Fruit fly (Drosophila melanogaster) whole organism, embryonic: ENCODE data around the gene Ugt35D1.

ENCODE experiments used
- Ada2b ChIP-seq: fragments of 200-800 bp; sonication (Bioruptor generic); IDR thresholded peaks from 2 replicates; pipeline ENCODE4 v1.3.6; 2022; ENCODE audit warnings: missing biosample characterization, missing genetic modification characterization
- B-H1 ChIP-seq: fragments of 200-800 bp; sonication (Bioruptor generic); IDR thresholded peaks from 3 replicates; pipeline ENCODE4 v1.3.6; 2022; ENCODE audit warnings: missing biosample characterization, missing genetic modification characterization
- BtbVII ChIP-seq: fragments of 200-800 bp; sonication (Bioruptor generic); optimal IDR thresholded peaks from 3 replicates; lab custom pipeline; 2017; ENCODE audit warnings: missing biosample characterization, mild to moderate bottlenecking, missing genetic modification characterization
- CG11504 ChIP-seq: fragments of 200-800 bp; sonication (Bioruptor generic); optimal IDR thresholded peaks from 3 replicates; lab custom pipeline; 2019; ENCODE audit warnings: missing biosample characterization, mild to moderate bottlenecking, missing genetic modification characterization, moderate library complexity
- CG11695 ChIP-seq: fragments of 200-800 bp; sonication (Bioruptor generic); IDR thresholded peaks from 3 replicates; pipeline ENCODE4 v1.3.6; 2022; ENCODE audit warnings: missing biosample characterization, missing genetic modification characterization
- CG17328 ChIP-seq: fragments of 200-800 bp; sonication (Bioruptor generic); IDR thresholded peaks from 2 replicates; pipeline ENCODE4 v1.3.6; 2022; ENCODE audit warnings: missing biosample characterization, missing genetic modification characterization
- CG17359 ChIP-seq: fragments of 200-800 bp; sonication (Bioruptor generic); optimal IDR thresholded peaks from 3 replicates; lab custom pipeline; 2018; ENCODE audit warnings: missing biosample characterization, mild to moderate bottlenecking, missing genetic modification characterization, moderate library complexity
- CG17361 ChIP-seq: fragments of 200-800 bp; sonication (Bioruptor generic); IDR thresholded peaks from 3 replicates; pipeline ENCODE4 v1.3.6; 2022; ENCODE audit warnings: missing biosample characterization, missing genetic modification characterization
- CG1792 ChIP-seq: fragments of 200-800 bp; sonication (Bioruptor generic); optimal IDR thresholded peaks from 2 replicates; lab custom pipeline; 2016; ENCODE audit warnings: missing biosample characterization, missing genetic modification characterization
- CG2199 ChIP-seq: fragments of 200-800 bp; sonication (Bioruptor generic); IDR thresholded peaks from 3 replicates; pipeline ENCODE4 v1.3.6; 2022; ENCODE audit warnings: missing biosample characterization, missing genetic modification characterization
- CG2712 ChIP-seq: fragments of 200-800 bp; optimal IDR thresholded peaks from 3 replicates; lab custom pipeline; 2019; ENCODE audit warnings: missing biosample characterization, mild to moderate bottlenecking, missing genetic modification characterization, moderate library complexity
- CG2875 ChIP-seq: fragments of 200-800 bp; sonication (Bioruptor generic); optimal IDR thresholded peaks from 2 replicates; lab custom pipeline; 2017; ENCODE audit warnings: missing biosample characterization, mild to moderate bottlenecking, missing genetic modification characterization, missing genetic modification reagents
- CG31388 ChIP-seq: fragments of 200-800 bp; sonication (Bioruptor generic); optimal IDR thresholded peaks from 2 replicates; lab custom pipeline; 2016; ENCODE audit warnings: missing biosample characterization, missing genetic modification characterization
- CG31441 ChIP-seq: fragments of 200-800 bp; sonication (Bioruptor generic); IDR thresholded peaks from 2 replicates; pipeline ENCODE4 v1.3.6; 2022; ENCODE audit warnings: missing biosample characterization, missing genetic modification characterization
- CG32532 ChIP-seq: fragments of 200-800 bp; sonication (Bioruptor generic); IDR thresholded peaks from 2 replicates; pipeline ENCODE4 v1.3.6; 2022; ENCODE audit warnings: missing biosample characterization, missing genetic modification characterization
- CG3281 ChIP-seq: fragments of 200-800 bp; sonication (Bioruptor generic); optimal IDR thresholded peaks from 3 replicates; lab custom pipeline; 2017; ENCODE audit warnings: missing biosample characterization, mild to moderate bottlenecking, missing genetic modification characterization
- CG4360 ChIP-seq: fragments of 200-800 bp; sonication (Bioruptor generic); IDR thresholded peaks from 2 replicates; pipeline ENCODE4 v1.3.6; 2022; ENCODE audit warnings: missing biosample characterization, missing genetic modification characterization
- CG8290 ChIP-seq, 3 experiments: fragments of 200-800 bp; sonication (Bioruptor generic); optimal IDR thresholded peaks; 2 replicates each; lab custom pipeline; 2016 to 2019; ENCODE audit warnings: missing biosample characterization in 3 of 3, missing genetic modification characterization in 3 of 3, mild to moderate bottlenecking in 2 of 3, moderate library complexity in 1 of 3
- CG9727 ChIP-seq: fragments of 200-800 bp; sonication (Bioruptor generic); optimal IDR thresholded peaks from 3 replicates; lab custom pipeline; 2017; ENCODE audit warnings: missing biosample characterization, mild to moderate bottlenecking, missing genetic modification characterization
- CG9932 ChIP-seq: fragments of 200-800 bp; sonication (Bioruptor generic); IDR thresholded peaks from 2 replicates; pipeline ENCODE4 v1.3.6; 2022; ENCODE audit warnings: missing biosample characterization, missing genetic modification characterization
- D19A ChIP-seq: fragments of 200-800 bp; optimal IDR thresholded peaks from 3 replicates; lab custom pipeline; 2019; ENCODE audit warnings: missing biosample characterization, mild to moderate bottlenecking, missing genetic modification characterization, moderate library complexity
- Dbx ChIP-seq: fragments of 200-800 bp; sonication (Bioruptor generic); IDR thresholded peaks from 3 replicates; pipeline ENCODE4 v1.3.6; 2022; ENCODE audit warnings: missing biosample characterization, missing genetic modification characterization
- E2f2 ChIP-seq: fragments of 200-800 bp; sonication (Bioruptor generic); IDR thresholded peaks from 2 replicates; pipeline ENCODE4 v1.3.6; 2022; ENCODE audit warnings: missing biosample characterization, missing genetic modification characterization
- Fer1 ChIP-seq: fragments of 200-800 bp; sonication (Bioruptor generic); optimal IDR thresholded peaks from 2 replicates; lab custom pipeline; 2017; ENCODE audit warnings: missing biosample characterization, mild to moderate bottlenecking, missing genetic modification characterization
- Fer3 ChIP-seq: fragments of 200-800 bp; sonication (Bioruptor generic); optimal IDR thresholded peaks from 2 replicates; lab custom pipeline; 2018; ENCODE audit warnings: missing biosample characterization, mild to moderate bottlenecking, missing genetic modification characterization, moderate library complexity
- Gug ChIP-seq: fragments of 200-800 bp; sonication (Bioruptor generic); IDR thresholded peaks from 4 replicates; pipeline ENCODE4 v1.3.6; 2022; ENCODE audit warnings: missing biosample characterization, missing genetic modification characterization
- H2.0 ChIP-seq: fragments of 200-800 bp; sonication (Bioruptor generic); IDR thresholded peaks from 2 replicates; pipeline ENCODE4 v1.3.6; 2022; ENCODE audit warnings: missing biosample characterization, missing genetic modification characterization
- HHEX ChIP-seq: fragments of 200-800 bp; sonication (Bioruptor generic); optimal IDR thresholded peaks from 3 replicates; lab custom pipeline; 2017; ENCODE audit warnings: missing biosample characterization, mild to moderate bottlenecking, missing genetic modification characterization, missing genetic modification reagents
- Hr51 ChIP-seq, 2 experiments: fragments of 200-800 bp; sonication (Bioruptor generic); optimal IDR thresholded peaks; 2 replicates in 1 of 2; 3 replicates in 1 of 2; lab custom pipeline; 2016 to 2018; ENCODE audit warnings: missing biosample characterization in 2 of 2, missing genetic modification characterization in 2 of 2, mild to moderate bottlenecking in 1 of 2, moderate library complexity in 1 of 2
- Jarid2 ChIP-seq: fragments of 200-800 bp; sonication (Bioruptor generic); optimal IDR thresholded peaks from 3 replicates; lab custom pipeline; 2017; ENCODE audit warnings: mild to moderate bottlenecking, missing biosample characterization, missing genetic modification reagents, missing genetic modification characterization
- Med ChIP-seq: fragments of 200-800 bp; sonication (Bioruptor generic); peaks from one replicate; lab custom pipeline; 2016; ENCODE audit warnings: missing biosample characterization, missing genetic modification characterization, mild to moderate bottlenecking, inconsistent platforms, moderate library complexity
- Neu2 ChIP-seq: fragments of 200-800 bp; sonication (Bioruptor generic); optimal IDR thresholded peaks from 3 replicates; lab custom pipeline; 2016; ENCODE audit warnings: missing biosample characterization, missing genetic modification characterization, borderline replicate concordance
- Nf-YC ChIP-seq: fragments of 200-800 bp; optimal IDR thresholded peaks from 3 replicates; lab custom pipeline; 2019; ENCODE audit warnings: missing biosample characterization, mild to moderate bottlenecking, missing genetic modification characterization, moderate library complexity
- Oli ChIP-seq: fragments of 200-800 bp; sonication (Bioruptor generic); optimal IDR thresholded peaks from 2 replicates; lab custom pipeline; 2018; ENCODE audit warnings: missing biosample characterization, mild to moderate bottlenecking, missing genetic modification characterization, moderate library complexity
- al ChIP-seq: fragments of 200-800 bp; sonication (Bioruptor generic); IDR thresholded peaks from 2 replicates; pipeline ENCODE4 v1.3.6; 2022; ENCODE audit warnings: missing biosample characterization, missing genetic modification characterization
- ase ChIP-seq: fragments of 200-800 bp; sonication (Bioruptor generic); IDR thresholded peaks from 3 replicates; pipeline ENCODE4 v1.3.6; 2022; ENCODE audit warnings: missing biosample characterization, missing genetic modification characterization
- bcd ChIP-seq: fragments of 200-800 bp; sonication (Bioruptor generic); optimal IDR thresholded peaks from 2 replicates; lab custom pipeline; 2017; ENCODE audit warnings: missing biosample characterization, mild to moderate bottlenecking, missing genetic modification characterization
- ci ChIP-seq: fragments of 200-800 bp; sonication (Bioruptor generic); IDR thresholded peaks from 3 replicates; pipeline ENCODE4 v1.3.6; 2022; ENCODE audit warnings: missing biosample characterization, missing genetic modification characterization
- dysf ChIP-seq: fragments of 200-800 bp; sonication (Bioruptor generic); IDR thresholded peaks from 3 replicates; pipeline ENCODE4 v1.3.6; 2022; ENCODE audit warnings: missing biosample characterization, missing genetic modification characterization
- ewg ChIP-seq: fragments of 200-800 bp; sonication (Bioruptor generic); optimal IDR thresholded peaks from 3 replicates; lab custom pipeline; 2017; ENCODE audit warnings: mild to moderate bottlenecking, missing biosample characterization, missing genetic modification reagents, missing genetic modification characterization
- hkb ChIP-seq, 2 experiments: fragments of 200-800 bp in 1 of 2; fragments of >200 bp in 1 of 2; sonication (Bioruptor generic) in 1 of 2; IDR thresholded peaks in 1 of 2; optimal IDR thresholded peaks in 1 of 2; 2 replicates each; pipeline versions ENCODE4 v1.3.6 to Lab custom; 2017 to 2022; ENCODE audit warnings: missing biosample characterization in 1 of 2, missing genetic modification characterization in 1 of 2
- lmd ChIP-seq: fragments of 200-800 bp; sonication (Bioruptor generic); IDR thresholded peaks from 2 replicates; pipeline ENCODE4 v1.3.6; 2022; ENCODE audit warnings: missing biosample characterization, missing genetic modification characterization
- mam ChIP-seq: fragments of 200-800 bp; sonication (Bioruptor generic); optimal IDR thresholded peaks from 3 replicates; lab custom pipeline; 2016; ENCODE audit warnings: missing biosample characterization, missing genetic modification characterization
- ranshi ChIP-seq: fragments of 200-800 bp; sonication (Bioruptor generic); IDR thresholded peaks from 2 replicates; pipeline ENCODE4 v1.3.6; 2022; ENCODE audit warnings: missing biosample characterization, missing genetic modification characterization
- row ChIP-seq: fragments of 200-800 bp; sonication (Bioruptor generic); IDR thresholded peaks from 3 replicates; pipeline ENCODE4 v1.3.6; 2022; ENCODE audit warnings: missing biosample characterization, missing genetic modification characterization
- seq ChIP-seq: fragments of 200-800 bp; sonication (Bioruptor generic); IDR thresholded peaks from 2 replicates; pipeline ENCODE4 v1.3.6; 2022; ENCODE audit warnings: missing biosample characterization, missing genetic modification characterization
- slbo ChIP-seq: fragments of 200-800 bp; sonication (Bioruptor generic); IDR thresholded peaks from 2 replicates; pipeline ENCODE4 v1.3.6; 2022; ENCODE audit warnings: missing biosample characterization, missing genetic modification characterization
- sob ChIP-seq: fragments of 200-800 bp; sonication (Bioruptor generic); IDR thresholded peaks from 2 replicates; pipeline ENCODE4 v1.3.6; 2022; ENCODE audit warnings: missing biosample characterization, missing genetic modification characterization
- zfh1 ChIP-seq: fragments of 200-800 bp; sonication (Bioruptor generic); IDR thresholded peaks from 3 replicates; pipeline ENCODE4 v1.3.6; 2022; ENCODE audit warnings: missing biosample characterization, missing genetic modification characterization

The Ugt35D1 gene

DNA sequence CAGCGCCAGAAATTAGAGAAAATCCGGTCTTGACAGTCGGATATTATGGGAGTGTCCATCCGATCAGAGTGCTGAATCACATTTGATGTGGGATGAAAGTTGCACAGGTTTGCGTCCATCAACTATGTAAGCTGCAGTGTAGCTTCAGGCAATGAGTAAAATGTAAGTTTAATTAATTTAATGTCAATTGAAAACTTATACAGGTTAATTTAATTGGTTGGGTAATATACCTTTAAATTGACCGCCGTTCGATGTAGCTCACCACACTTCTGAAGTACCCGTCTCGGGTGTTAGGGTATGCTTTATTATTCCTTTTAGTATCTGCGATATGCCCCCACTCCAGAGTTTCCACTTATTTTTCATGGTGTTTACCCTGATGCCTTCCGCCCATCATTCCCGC lies 29.3 kb upstream of the Ugt35D1 start (continued):
- peak; percentile 37 for TF ChIP-seq Fer3 (tag; lab: Kevin White, UChicago)
- TF ChIP-seq CG17328, result peak; percentile 40; the same call in 1 of the 2 replicates
- TF ChIP-seq CG3281, result peak; percentile 23
- TF ChIP-seq CG11504 (tag; lab: Kevin White, UChicago), result peak; percentile 44
- TF ChIP-seq Neu2 (GFP tag; lab: Kevin White, UChicago), result no peak
- 0 out of 2 replicates have a peak, but pooled peaks have one; percentile 25 for TF ChIP-seq ranshi
- peak; percentile 66; the same call in 2 of the 3 replicates for TF ChIP-seq Dbx (GFP tag; lab: Robert Waterston, UW)
- peak; percentile 39 for TF ChIP-seq CG9932
- TF ChIP-seq H2.0, result no peak
- peak; percentile 49 for TF ChIP-seq lmd (GFP tag; lab: Robert Waterston, UW)
- TF ChIP-seq Oli, result peak; percentile 12
- TF ChIP-seq Jarid2, result no peak
- TF ChIP-seq CG31441 (GFP tag; lab: Robert Waterston, UW), result no peak
- TF ChIP-seq zfh1 (GFP tag; lab: Robert Waterston, UW), result peak; percentile 56; the same call in 1 of the 3 replicates
- peak; percentile 61 for TF ChIP-seq slbo
- TF ChIP-seq CG1792 (GFP tag; lab: Kevin White, UChicago), result no peak
- peak; percentile 40 for TF ChIP-seq Fer1 (GFP tag; lab: Kevin White, UChicago)
- peak; percentile 46; the same call in 1 of the 3 replicates for TF ChIP-seq dysf
- peak; percentile 43 for TF ChIP-seq mam (GFP tag; lab: Kevin White, UChicago)
- peak; percentile 13 for TF ChIP-seq CG9727 (GFP tag; lab: Kevin White, UChicago)
- TF ChIP-seq D19A, result peak; percentile 59
- peak; percentile 45; the same call in 1 of the 2 replicates for TF ChIP-seq Ada2b
- TF ChIP-seq CG2875, result no peak
- TF ChIP-seq sob (GFP tag; lab: Robert Waterston, UW), result 0 out of 2 replicates have a peak, but pooled peaks have one; percentile 42
- 0 out of 3 replicates have a peak, but pooled peaks have one; percentile 47 for TF ChIP-seq ci (GFP tag; lab: Robert Waterston, UW)
- peak; percentile 36; the same call in 1 of the 2 replicates for TF ChIP-seq E2f2 (GFP tag; lab: Robert Waterston, UW)
- TF ChIP-seq hkb (optimal IDR thresholded peaks at IDR 0.05; lab: Kevin White, UChicago), result no peak
- peak; percentile 55; the same call in 1 of the 2 replicates for TF ChIP-seq hkb (GFP tag; IDR thresholded peaks at IDR 0.05; lab: Robert Waterston, UW)
- no peak for TF ChIP-seq Nf-YC (tag; lab: Kevin White, UChicago)
- peak; percentile 34; the same call in 1 of the 3 replicates for TF ChIP-seq ase
- 0 out of 2 replicates have a peak, but pooled peaks have one; percentile 21 for TF ChIP-seq al (GFP tag; lab: Robert Waterston, UW)
- peak in 1 of 2 experiments; percentile 28 for TF ChIP-seq Hr51 (GFP tag; optimal IDR thresholded peaks at IDR 0.05; lab: Kevin White, UChicago)
- TF ChIP-seq HHEX (GFP tag; lab: Kevin White, UChicago), result peak; percentile 38
- peak; percentile 68 for TF ChIP-seq row
- peak; percentile 53; the same call in 1 of the 2 replicates for TF ChIP-seq CG32532 (GFP tag; lab: Robert Waterston, UW)
- TF ChIP-seq CG11695, result peak; percentile 53; the same call in 1 of the 3 replicates
- TF ChIP-seq CG8290 (GFP tag; optimal IDR thresholded peaks at IDR 0.05; lab: Kevin White, UChicago), result no peak
- peak in 1 of 2 experiments; percentile 45 for TF ChIP-seq CG8290 (tag; optimal IDR thresholded peaks at IDR 0.05; lab: Kevin White, UChicago)
- TF ChIP-seq CG17359, result peak; percentile 11
- TF ChIP-seq BtbVII, result no peak
- TF ChIP-seq CG17361 (GFP tag; lab: Robert Waterston, UW), result 0 out of 3 replicates have a peak, but pooled peaks have one; percentile 19
- no peak for TF ChIP-seq CG2712 (tag; lab: Kevin White, UChicago)
- TF ChIP-seq B-H1 (GFP tag; lab: Robert Waterston, UW), result peak; percentile 27; the same call in 1 of the 3 replicates
- TF ChIP-seq bcd, result peak; percentile 20
- TF ChIP-seq CG2199, result no peak
- TF ChIP-seq CG4360 (GFP tag; lab: Robert Waterston, UW), result 0 out of 2 replicates have a peak, but pooled peaks have one; percentile 15
- TF ChIP-seq seq (GFP tag; lab: Robert Waterston, UW), result 0 out of 2 replicates have a peak, but pooled peaks have one; percentile 23
- peak; percentile 69 for TF ChIP-seq Med (GFP tag; lab: Kevin White, UChicago)
- 0 out of 4 replicates have a peak, but pooled peaks have one; percentile 4 for TF ChIP-seq Gug (GFP tag; lab: Robert Waterston, UW)
- no peak for TF ChIP-seq ewg (GFP tag; lab: Kevin White, UChicago)
- no peak for TF ChIP-seq CG31388 (GFP tag; lab: Kevin White, UChicago)
